Worm (Caenorhabditis elegans): ENCODE results near the gene C17G10.7.

Gene C17G10.7

DNA sequence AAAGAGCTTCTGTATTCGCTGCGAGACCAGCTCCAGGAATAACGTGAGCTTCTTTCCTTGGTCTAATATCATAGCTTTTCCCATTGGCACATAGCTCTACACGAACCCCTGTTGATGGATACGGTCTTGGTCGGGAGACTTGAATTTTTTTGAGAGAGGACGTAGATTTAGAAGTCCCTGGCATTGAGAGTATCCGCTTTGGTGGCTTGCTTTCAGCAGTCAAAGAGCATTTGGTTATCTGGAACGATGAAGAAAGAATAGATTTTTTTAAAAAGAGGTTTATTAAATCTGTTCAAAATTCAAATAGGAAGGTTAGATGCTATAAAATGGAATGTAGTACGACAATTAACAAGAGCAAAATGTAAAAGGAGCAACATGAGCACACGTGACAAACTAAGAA, 18.0 kb downstream of the C17G10.7 start, which contains the start of gene C17G10.13:
Gene C17G10.13, minus strand, starts transcription at position 101 of the 400 bp plus-strand sequence.
- TF ChIP-seq crh-2 (tag; optimal IDR thresholded peaks at IDR 0.05) = no peak
- no peak for TF ChIP-seq unc-62 (GFP tag; optimal IDR thresholded peaks at IDR 0.05)
- TF ChIP-seq mdl-1 (tag; optimal IDR thresholded peaks at IDR 0.05) = no peak
- TF ChIP-seq ztf-11 (tag; optimal IDR thresholded peaks at IDR 0.05) = no peak
- no peak for TF ChIP-seq lin-11 (tag; optimal IDR thresholded peaks at IDR 0.05)
- no peak for TF ChIP-seq mab-5 (tag; optimal IDR thresholded peaks at IDR 0.05)
- no peak for TF ChIP-seq snpc-4 (tag; optimal IDR thresholded peaks at IDR 0.05)
- TF ChIP-seq ztf-1 (GFP tag; conservative IDR thresholded peaks at IDR 0.05) = no peak
- no peak for TF ChIP-seq egl-27 (tag; optimal IDR thresholded peaks at IDR 0.05)
- TF ChIP-seq elt-1 (tag; optimal IDR thresholded peaks at IDR 0.05) = no peak

DNA sequence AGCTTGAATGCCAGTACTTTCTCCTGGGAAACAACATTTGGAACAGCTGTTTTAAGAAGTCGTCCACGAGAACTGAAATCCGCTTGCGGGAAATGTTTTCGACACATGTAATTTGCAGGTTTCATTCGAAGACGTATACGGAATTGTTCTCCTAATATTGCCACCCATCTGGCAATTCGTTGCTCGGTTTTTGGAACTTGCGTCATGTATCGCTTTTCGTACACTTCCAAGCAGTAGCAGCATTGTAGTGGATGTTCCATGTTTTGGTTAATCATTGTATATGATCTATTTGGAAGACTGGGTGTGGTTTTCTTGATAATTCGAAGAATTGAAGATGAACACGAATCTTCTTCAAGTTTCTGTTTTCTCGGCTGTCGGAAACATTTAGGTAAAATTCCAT, 19.9 kb downstream of the C17G10.7 start:
- TF ChIP-seq unc-55 (GFP tag; optimal IDR thresholded peaks at IDR 0.05) (no peak), ZK546.5 (tag; optimal IDR thresholded peaks at IDR 0.05) (no peak), gmeb-1 (tag; optimal IDR thresholded peaks at IDR 0.05) (no peak), lin-11 (tag; optimal IDR thresholded peaks at IDR 0.05) (no peak), dmd-4 (tag; optimal IDR thresholded peaks at IDR 0.05) (no peak), peb-1 (tag; optimal IDR thresholded peaks at IDR 0.05) (no peak), sem-4 (tag; optimal IDR thresholded peaks at IDR 0.05) (no peak), Y55F3AM.14 (GFP tag; optimal IDR thresholded peaks at IDR 0.05) (no peak), C34F6.9 (tag; optimal IDR thresholded peaks at IDR 0.05) (no peak), snpc-4 (tag; optimal IDR thresholded peaks at IDR 0.05) (no peak), ceh-16 (tag; optimal IDR thresholded peaks at IDR 0.05) (no peak), egl-27 (tag; optimal IDR thresholded peaks at IDR 0.05) (no peak)

DNA sequence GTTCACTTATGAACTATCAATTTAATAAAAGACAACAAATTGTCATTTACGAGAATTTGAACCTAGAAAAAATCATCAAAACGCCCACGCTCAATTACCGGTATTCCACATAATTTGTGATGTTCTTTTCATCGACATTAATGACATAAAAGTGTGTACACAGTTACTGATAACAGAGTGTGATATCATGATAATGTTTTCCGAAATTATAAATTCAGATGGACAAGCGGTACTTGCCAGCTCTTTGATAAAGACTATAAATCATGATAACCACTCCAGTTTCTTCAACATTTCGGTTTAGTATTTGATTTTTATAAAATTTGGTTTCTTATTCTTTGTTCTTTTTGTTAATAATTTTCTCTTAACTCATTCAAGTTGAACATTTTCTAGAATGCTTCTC, 21.9 kb downstream of the C17G10.7 start, which contains the start of gene lys-8:
Gene lys-8, plus strand, starts transcription at position 391 of the 400 bp plus-strand sequence.
- TF ChIP-seq aly-2 (tag; optimal IDR thresholded peaks at IDR 0.05) = no peak
- TF ChIP-seq sma-9 (GFP tag; optimal IDR thresholded peaks at IDR 0.05) = peak; percentile 78
- no peak for TF ChIP-seq sma-9 (tag; optimal IDR thresholded peaks at IDR 0.05)
- no peak for TF ChIP-seq nhr-10 (tag; optimal IDR thresholded peaks at IDR 0.05)
- no peak for TF ChIP-seq R02D3.7 (tag; optimal IDR thresholded peaks at IDR 0.05)
- peak; percentile 52 for TF ChIP-seq F13H6.1 (tag; optimal IDR thresholded peaks at IDR 0.05)
- TF ChIP-seq ama-1 (optimal IDR thresholded peaks at IDR 0.05) = no peak
- no peak for TF ChIP-seq ZK546.5 (tag; optimal IDR thresholded peaks at IDR 0.05)
- TF ChIP-seq skn-1 (tag; optimal IDR thresholded peaks at IDR 0.05) = peak; percentile 58
- TF ChIP-seq fos-1 (tag; optimal IDR thresholded peaks at IDR 0.05) = peak; percentile 97
- peak; percentile 32 for TF ChIP-seq gmeb-1 (tag; optimal IDR thresholded peaks at IDR 0.05)
- TF ChIP-seq egl-27 (tag; optimal IDR thresholded peaks at IDR 0.05) = no peak
- TF ChIP-seq crh-2 (tag; optimal IDR thresholded peaks at IDR 0.05) = peak; percentile 67

DNA sequence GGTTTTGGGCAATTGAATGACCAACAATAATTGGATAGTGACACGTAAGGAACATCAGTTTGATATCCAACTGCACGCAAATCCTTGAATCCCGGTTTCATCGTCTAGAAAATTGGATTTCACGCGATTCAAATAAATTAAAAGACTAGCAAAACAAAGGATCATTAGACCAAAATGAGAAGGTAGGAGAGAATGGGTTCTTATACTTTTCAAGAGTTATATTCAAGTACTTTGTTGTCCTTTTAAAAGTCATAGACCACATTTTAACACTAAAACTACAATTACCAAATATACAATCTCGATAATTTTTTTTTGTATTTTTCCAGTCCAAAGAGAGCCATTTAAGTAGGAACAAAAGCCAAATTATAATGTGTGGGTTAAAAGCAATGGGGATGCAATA, 25.3 kb downstream of the C17G10.7 start, which contains the start of gene T25E4.2:
Gene T25E4.2, minus strand, starts transcription at position 101 of the 400 bp plus-strand sequence.
- no peak for TF ChIP-seq ama-1 (optimal IDR thresholded peaks at IDR 0.05)
- no peak for TF ChIP-seq alr-1 (tag; optimal IDR thresholded peaks at IDR 0.05)
- no peak for TF ChIP-seq F13H6.1 (tag; optimal IDR thresholded peaks at IDR 0.05)
- no peak for TF ChIP-seq nhr-10 (tag; optimal IDR thresholded peaks at IDR 0.05)
- TF ChIP-seq ztf-4 (tag; optimal IDR thresholded peaks at IDR 0.05) = no peak
- no peak for TF ChIP-seq blmp-1 (tag; optimal IDR thresholded peaks at IDR 0.05; ENCODE audit: insufficient read depth)
- no peak for TF ChIP-seq crh-2 (tag; optimal IDR thresholded peaks at IDR 0.05)
- TF ChIP-seq lsy-2 (tag; optimal IDR thresholded peaks at IDR 0.05) = no peak
- TF ChIP-seq unc-55 (GFP tag; optimal IDR thresholded peaks at IDR 0.05) = no peak
- no peak for TF ChIP-seq ceh-82 (tag; optimal IDR thresholded peaks at IDR 0.05)
- no peak for TF ChIP-seq ztf-1 (GFP tag; conservative IDR thresholded peaks at IDR 0.05)
- no peak for TF ChIP-seq mbf-1 (tag; optimal IDR thresholded peaks at IDR 0.05)
- no peak for TF ChIP-seq ceh-16 (tag; optimal IDR thresholded peaks at IDR 0.05)

DNA sequence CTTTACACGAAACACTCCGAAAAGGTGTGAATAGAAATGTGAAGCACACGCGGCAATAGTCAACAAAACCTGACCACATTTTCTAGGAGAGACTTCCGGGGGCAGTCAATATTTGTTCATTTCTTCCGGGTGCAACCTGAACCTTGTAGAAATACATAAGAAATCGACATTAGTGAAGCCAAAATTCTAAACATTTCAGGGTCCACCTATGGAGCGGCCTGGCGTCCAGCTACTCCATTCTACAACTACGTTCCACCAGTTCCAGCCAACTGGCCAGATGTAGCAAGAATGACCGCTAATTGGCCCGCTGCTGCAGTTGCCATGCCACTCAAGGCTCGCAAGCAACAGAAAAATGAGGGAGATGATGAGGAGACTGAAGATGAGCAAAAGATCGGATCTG, 28.4 kb downstream of the C17G10.7 start:
- TF ChIP-seq ceh-16 (tag; optimal IDR thresholded peaks at IDR 0.05) = no peak

DNA sequence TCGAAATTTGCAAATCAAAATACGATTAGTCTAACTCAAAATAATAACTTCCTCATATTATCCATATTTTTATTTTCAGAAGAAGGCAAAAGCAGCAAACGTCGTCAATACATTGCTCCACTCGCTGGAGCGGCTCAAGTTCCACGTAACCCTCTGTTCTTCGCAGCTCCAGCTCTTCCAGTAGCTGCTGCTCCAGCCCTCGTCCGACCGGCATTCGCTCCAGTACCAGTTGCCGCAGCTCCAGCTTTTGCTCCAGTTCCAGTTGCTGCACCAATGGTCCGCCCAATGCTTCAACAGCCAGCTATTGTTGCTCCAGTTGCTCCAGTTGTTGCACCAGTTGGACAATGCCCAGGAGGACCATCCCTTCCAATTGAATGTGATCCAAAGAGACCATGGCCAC, 28.9 kb downstream of the C17G10.7 start:
- no peak for TF ChIP-seq unc-62 (GFP tag; optimal IDR thresholded peaks at IDR 0.05)
- no peak for TF ChIP-seq lin-13 (GFP tag; optimal IDR thresholded peaks at IDR 0.05)
- no peak for TF ChIP-seq ceh-16 (tag; optimal IDR thresholded peaks at IDR 0.05)
- TF ChIP-seq aly-2 (tag; optimal IDR thresholded peaks at IDR 0.05) = no peak
- TF ChIP-seq ama-1 (optimal IDR thresholded peaks at IDR 0.05) = no peak
- TF ChIP-seq elt-1 (tag; optimal IDR thresholded peaks at IDR 0.05) = no peak
- no peak for TF ChIP-seq nhr-10 (tag; optimal IDR thresholded peaks at IDR 0.05)
- TF ChIP-seq mab-5 (tag; optimal IDR thresholded peaks at IDR 0.05) = no peak
- no peak for TF ChIP-seq ZK546.5 (tag; optimal IDR thresholded peaks at IDR 0.05)
- TF ChIP-seq dmd-4 (tag; optimal IDR thresholded peaks at IDR 0.05) = no peak
- no peak for TF ChIP-seq nhr-11 (tag; optimal IDR thresholded peaks at IDR 0.05)
- no peak for TF ChIP-seq sma-9 (GFP tag; optimal IDR thresholded peaks at IDR 0.05)
- no peak for TF ChIP-seq sma-9 (tag; optimal IDR thresholded peaks at IDR 0.05)
- no peak for TF ChIP-seq crh-2 (tag; optimal IDR thresholded peaks at IDR 0.05)
- TF ChIP-seq egl-27 (tag; optimal IDR thresholded peaks at IDR 0.05) = no peak
- no peak for TF ChIP-seq Y55F3AM.14 (GFP tag; optimal IDR thresholded peaks at IDR 0.05)
- no peak for TF ChIP-seq alr-1 (tag; optimal IDR thresholded peaks at IDR 0.05)
- TF ChIP-seq F13H6.1 (tag; optimal IDR thresholded peaks at IDR 0.05) = no peak

Data from whole organism, L2 larva.